Fruit fly (Drosophila melanogaster) S2 (cell line): ENCODE results near the gene CG15170.

ENCODE experiments used
- CG8478 ChIP-seq: fragments of >200 bp; optimal IDR thresholded peaks from 2 replicates; lab custom pipeline; 2018
- CTCF ChIP-seq, 2 experiments: fragments of >200 bp; optimal IDR thresholded peaks; 2 replicates each; lab custom pipeline; 2018

- TF ChIP-seq CG8478 (lab: Kevin White, UChicago) (no peak), CTCF (optimal IDR thresholded peaks at IDR 0.05; lab: Kevin White, UChicago) (no peak)
These were observed 45.6 kb downstream of the CG15170 start for dm6 chr2L:18944175-18945012.
